Worm (Caenorhabditis elegans): Measurements from ENCODE around the gene glc-1.

DNA sequence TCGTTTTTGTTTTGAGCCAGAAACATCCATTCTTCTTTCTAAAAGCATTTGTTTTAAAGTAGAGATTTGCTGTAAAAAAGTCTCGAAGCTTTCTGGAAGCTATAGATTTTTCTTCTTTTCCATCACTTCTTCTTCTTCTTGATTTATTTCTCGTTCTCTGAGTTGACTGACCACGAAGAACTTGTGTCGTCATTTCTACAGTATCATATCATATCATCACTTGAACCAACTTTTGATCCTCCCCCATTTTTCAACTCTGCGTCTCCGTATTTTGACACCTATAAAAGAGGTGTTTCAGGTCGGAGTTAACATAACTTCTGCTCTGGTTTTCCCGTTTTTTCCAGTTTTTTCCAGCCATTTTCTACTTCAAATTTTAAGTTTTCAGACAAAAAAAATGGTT, 4.9 kb upstream of the glc-1 start, which contains the start of gene F11A5.9:
- TF ChIP-seq attf-5 (GFP tag; optimal IDR thresholded peaks at IDR 0.05) (no peak), B0261.1 (tag; optimal IDR thresholded peaks at IDR 0.05) (no peak), madf-3 (GFP tag; IDR thresholded peaks at IDR 0.05) (no peak), dpl-1 (GFP tag; optimal IDR thresholded peaks at IDR 0.05) (no peak), unc-130 (GFP tag; optimal IDR thresholded peaks at IDR 0.05) (no peak), ceh-58 (GFP tag; IDR thresholded peaks at IDR 0.05) (no peak), unc-62 (GFP tag; optimal IDR thresholded peaks at IDR 0.05) (no peak), ZK185.1 (tag; optimal IDR thresholded peaks at IDR 0.05; ENCODE audit: poor library complexity, severe bottlenecking) (no peak)
